Worm (Caenorhabditis elegans) whole organism, L4 larva: ENCODE data around the gene pqn-2.

Experiments
- R02D3.7 ChIP-seq: fragments of 150-350 bp; sonication (generic microtip); optimal IDR thresholded peaks from 3 replicates; lab custom pipeline; 2014; ENCODE audit warnings: missing biosample characterization, missing genetic modification characterization
- Y75B8A.6 ChIP-seq: fragments of 200-800 bp; sonication (Bioruptor generic); IDR thresholded peaks from 2 replicates; pipeline ENCODE4 v1.3.6; 2022; ENCODE audit warnings: missing genetic modification reagents, missing genetic modification characterization, missing compliant biosample characterization
- fkh-10 ChIP-seq: fragments of 150-350 bp; optimal IDR thresholded peaks from 2 replicates; lab custom pipeline; 2014; ENCODE audit warnings: missing biosample characterization, missing genetic modification reagents, missing genetic modification characterization
- lin-1 ChIP-seq: fragments of 200-800 bp; sonication (Bioruptor generic); IDR thresholded peaks from 2 replicates; pipeline ENCODE4 v1.3.6; 2022; ENCODE audit warnings: missing genetic modification reagents, missing genetic modification characterization, missing compliant biosample characterization
- madf-5 ChIP-seq, 2 experiments: fragments of 200-800 bp; sonication (Bioruptor generic); IDR thresholded peaks; 2 replicates each; pipeline ENCODE4 v1.3.6; 2022; ENCODE audit warnings: missing compliant biosample characterization in 2 of 2, missing genetic modification characterization in 2 of 2
- nhr-76 ChIP-seq: fragments of 150-350 bp; optimal IDR thresholded peaks from 2 replicates; lab custom pipeline; 2014; ENCODE audit warnings: missing biosample characterization, missing genetic modification characterization
- pha-4 ChIP-seq, 2 experiments: fragments of 150-350 bp in 1 of 2; fragments of 200-800 bp in 1 of 2; sonication (Bioruptor generic) in 1 of 2; IDR thresholded peaks in 1 of 2; optimal IDR thresholded peaks in 1 of 2; 2 replicates each; pipeline versions ENCODE4 v1.3.6 to Lab custom; 2014 to 2022; ENCODE audit warnings: missing genetic modification characterization in 2 of 2, missing genetic modification reagents in 2 of 2, missing biosample characterization in 1 of 2, missing compliant biosample characterization in 1 of 2
- set-16 ChIP-seq: fragments of 200-800 bp; sonication (Bioruptor generic); IDR thresholded peaks from 2 replicates; pipeline ENCODE4 v1.3.6; 2022; ENCODE audit warnings: missing genetic modification reagents, missing genetic modification characterization, missing compliant biosample characterization

ce11 chrV:10399290-10399689 lies 17.0 kb downstream of the pqn-2 start:
- TF ChIP-seq madf-5 (GFP tag; IDR thresholded peaks at IDR 0.05; lab: Robert Waterston, UW) (no peak), lin-1 (GFP tag; lab: Robert Waterston, UW) (no peak), R02D3.7 (tag; lab: Kevin White, UChicago) (no peak), Y75B8A.6 (no peak), pha-4 (GFP tag; IDR thresholded peaks at IDR 0.05; lab: Robert Waterston, UW) (0 out of 2 replicates have a peak, but pooled peaks have one; percentile 24), pha-4 (tag; optimal IDR thresholded peaks at IDR 0.05; lab: Kevin White, UChicago) (no peak), fkh-10 (no peak), nhr-76 (tag; lab: Kevin White, UChicago) (no peak), set-16 (GFP tag; lab: Robert Waterston, UW) (no peak)
